Worm (Caenorhabditis elegans): Measurements from ENCODE around the gene T11B7.2.

DNA sequence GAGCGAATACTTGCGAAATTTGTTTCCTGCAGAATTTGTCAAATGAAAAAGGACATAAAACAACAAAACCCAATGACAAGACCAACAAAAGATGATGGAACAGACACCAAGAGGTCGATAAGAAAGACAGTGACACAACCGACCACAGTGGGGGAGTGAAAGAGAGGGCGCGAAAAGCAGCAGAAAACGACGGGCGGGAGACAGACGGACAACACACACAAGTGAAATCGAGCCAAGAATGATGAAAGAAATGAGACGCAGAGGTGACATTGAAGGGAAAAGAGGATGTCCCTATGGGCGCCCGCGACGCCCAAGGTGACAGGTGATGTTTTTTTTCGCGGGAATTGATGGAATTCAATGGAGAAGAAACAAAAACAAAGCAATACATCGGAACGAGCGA lies 21.7 kb upstream of the T11B7.2 start:
- no peak for TF ChIP-seq nhr-237 (tag; optimal IDR thresholded peaks at IDR 0.05)
- no peak for TF ChIP-seq vab-15 (tag; optimal IDR thresholded peaks at IDR 0.05)
- TF ChIP-seq snpc-4 (tag; optimal IDR thresholded peaks at IDR 0.05) = no peak
- TF ChIP-seq efl-1 (optimal IDR thresholded peaks at IDR 0.05) = peak; percentile 59 to 68
- TF ChIP-seq efl-1 (GFP tag; optimal IDR thresholded peaks at IDR 0.05 in 1 of 2) = peak; percentile 47 to 97

Measured in whole organism, L1 larva.